Worm (Caenorhabditis elegans) whole organism, young adult: ENCODE measurements around the gene Y46G5A.20.

Source experiments
- B0019.2 ChIP-seq: fragments of 200-800 bp; sonication (Bioruptor generic); conservative IDR thresholded peaks from 2 replicates; pipeline ENCODE4 v1.3.6; 2022; ENCODE audit warnings: missing genetic modification reagents, missing genetic modification characterization, missing compliant biosample characterization
- B0336.3 ChIP-seq: fragments of 200-800 bp; sonication (Bioruptor generic); IDR thresholded peaks from 2 replicates; pipeline ENCODE4 v1.3.6; 2022; ENCODE audit warnings: missing genetic modification characterization, missing compliant biosample characterization
- F10E7.11 ChIP-seq: sonication (generic microtip); optimal IDR thresholded peaks from 2 replicates; lab custom pipeline; 2017; ENCODE audit warnings: mild to moderate bottlenecking, missing genetic modification characterization, moderate library complexity, missing compliant biosample characterization
- K12H6.12 ChIP-seq: fragments of 200-800 bp; sonication (Bioruptor generic); optimal IDR thresholded peaks from 2 replicates; lab custom pipeline; 2018; ENCODE audit warnings: mild to moderate bottlenecking, missing genetic modification characterization, missing compliant biosample characterization
- Y95B8A.8 ChIP-seq: fragments of 200-800 bp; sonication (Bioruptor generic); IDR thresholded peaks from 2 replicates; pipeline ENCODE4 v1.3.6; 2022; ENCODE audit warnings: missing genetic modification reagents, missing genetic modification characterization, missing compliant biosample characterization
- akir-1 ChIP-seq: fragments of 200-800 bp; sonication (Bioruptor generic); optimal IDR thresholded peaks from 2 replicates; lab custom pipeline; 2018; ENCODE audit warnings: mild to moderate bottlenecking, missing genetic modification characterization, moderate library complexity, missing compliant biosample characterization
- atf-7 ChIP-seq: sonication (generic microtip); optimal IDR thresholded peaks from 2 replicates; lab custom pipeline; 2017; ENCODE audit warnings: mild to moderate bottlenecking, missing genetic modification characterization, missing compliant biosample characterization
- attf-3 ChIP-seq: fragments of 200-800 bp; sonication (Bioruptor generic); conservative IDR thresholded peaks from 2 replicates; pipeline ENCODE4 v1.3.6; 2022; ENCODE audit warnings: missing genetic modification reagents, missing genetic modification characterization, missing compliant biosample characterization
- attf-5 ChIP-seq: fragments of 200-800 bp; sonication (Bioruptor generic); optimal IDR thresholded peaks from 2 replicates; lab custom pipeline; 2018; ENCODE audit warnings: mild to moderate bottlenecking, missing genetic modification characterization, missing compliant biosample characterization
- cebp-1 ChIP-seq, 2 experiments: fragments of 200-800 bp in 1 of 2; sonication (Bioruptor generic) in 1 of 2; sonication (generic microtip) in 1 of 2; IDR thresholded peaks in 1 of 2; optimal IDR thresholded peaks in 1 of 2; 2 replicates each; pipeline versions ENCODE4 v1.3.6 to Lab custom; 2017 to 2022; ENCODE audit warnings: missing compliant biosample characterization in 2 of 2, missing genetic modification characterization in 2 of 2, mild to moderate bottlenecking in 1 of 2, missing genetic modification reagents in 1 of 2, moderate library complexity in 1 of 2
- cebp-2 ChIP-seq: fragments of 200-800 bp; sonication (Bioruptor generic); IDR thresholded peaks from 2 replicates; pipeline ENCODE4 v1.3.6; 2022; ENCODE audit warnings: missing genetic modification characterization, missing compliant biosample characterization
- ceh-100 ChIP-seq: fragments of 200-800 bp; sonication (Bioruptor generic); IDR thresholded peaks from 2 replicates; pipeline ENCODE4 v1.3.6; 2022; ENCODE audit warnings: missing genetic modification reagents, missing genetic modification characterization, missing compliant biosample characterization
- egrh-3 ChIP-seq: fragments of 200-800 bp; sonication (Bioruptor generic); IDR thresholded peaks from 2 replicates; pipeline ENCODE4 v1.3.6; 2022; ENCODE audit warnings: missing genetic modification reagents, missing genetic modification characterization, missing compliant biosample characterization
- ets-4 ChIP-seq: fragments of 200-800 bp; sonication (Bioruptor generic); optimal IDR thresholded peaks from 2 replicates; lab custom pipeline; 2018; ENCODE audit warnings: mild to moderate bottlenecking, missing genetic modification characterization, missing compliant biosample characterization
- gei-17 ChIP-seq: fragments of 200-800 bp; sonication (Bioruptor generic); optimal IDR thresholded peaks from 2 replicates; lab custom pipeline; 2018; ENCODE audit warnings: mild to moderate bottlenecking, missing genetic modification characterization, missing compliant biosample characterization
- him-1 ChIP-seq: sonication (generic microtip); optimal IDR thresholded peaks from 2 replicates; lab custom pipeline; 2016; ENCODE audit warnings: missing genotype, missing genetic modification reagents, missing genetic modification characterization, missing compliant biosample characterization
- hmg-1.2 ChIP-seq: fragments of 200-800 bp; sonication (Bioruptor generic); IDR thresholded peaks from 2 replicates; pipeline ENCODE4 v1.3.6; 2022; ENCODE audit warnings: missing genetic modification reagents, missing genetic modification characterization, missing compliant biosample characterization
- lin-35 ChIP-seq, 3 experiments: fragments of 150-350 bp in 2 of 3; sonication (generic microtip) in 1 of 3; optimal IDR thresholded peaks; 2 replicates each; lab custom pipeline; 2014 to 2018; ENCODE audit warnings: missing biosample characterization in 3 of 3, missing genetic modification characterization in 3 of 3, missing genetic modification reagents in 3 of 3
- lin-54 ChIP-seq: fragments of 200-800 bp; sonication (Bioruptor generic); optimal IDR thresholded peaks from 2 replicates; lab custom pipeline; 2018; ENCODE audit warnings: mild to moderate bottlenecking, missing genetic modification characterization, missing compliant biosample characterization
- lsl-1 ChIP-seq: fragments of 200-800 bp; sonication (Bioruptor generic); optimal IDR thresholded peaks from 2 replicates; lab custom pipeline; 2018; ENCODE audit warnings: mild to moderate bottlenecking, missing genetic modification characterization, moderate library complexity, missing compliant biosample characterization
- madf-8 ChIP-seq: fragments of 200-800 bp; sonication (Bioruptor generic); conservative IDR thresholded peaks from 2 replicates; pipeline ENCODE4 v1.3.6; 2022; ENCODE audit warnings: missing genetic modification reagents, missing genetic modification characterization, missing compliant biosample characterization
- mcd-1 ChIP-seq: fragments of 200-800 bp; sonication (Bioruptor generic); IDR thresholded peaks from 2 replicates; pipeline ENCODE4 v1.3.6; 2022; ENCODE audit warnings: missing genetic modification reagents, missing genetic modification characterization, missing compliant biosample characterization
- nfya-2 ChIP-seq: fragments of 200-800 bp; sonication (Bioruptor generic); IDR thresholded peaks from 2 replicates; pipeline ENCODE4 v1.3.6; 2022; ENCODE audit warnings: missing genetic modification reagents, missing genetic modification characterization, missing compliant biosample characterization
- nfyb-1 ChIP-seq: fragments of 200-800 bp; sonication (Bioruptor generic); IDR thresholded peaks from 2 replicates; pipeline ENCODE4 v1.3.6; 2022; ENCODE audit warnings: missing genetic modification reagents, missing genetic modification characterization, missing compliant biosample characterization
- nhr-80 ChIP-seq: sonication (generic microtip); optimal IDR thresholded peaks from 2 replicates; lab custom pipeline; 2016; ENCODE audit warnings: missing genetic modification characterization, missing compliant biosample characterization
- rcor-1 ChIP-seq: fragments of 200-800 bp; sonication (Bioruptor generic); IDR thresholded peaks from 2 replicates; pipeline ENCODE4 v1.3.6; 2022; ENCODE audit warnings: missing genetic modification reagents, missing genetic modification characterization, missing compliant biosample characterization
- repo-1 ChIP-seq: sonication (generic microtip); optimal IDR thresholded peaks from 2 replicates; lab custom pipeline; 2017; ENCODE audit warnings: mild to moderate bottlenecking, missing genetic modification characterization, missing compliant biosample characterization
- sea-2 ChIP-seq: fragments of 200-800 bp; sonication (Bioruptor generic); IDR thresholded peaks from 2 replicates; pipeline ENCODE4 v1.3.6; 2022; ENCODE audit warnings: missing genetic modification characterization, missing compliant biosample characterization
- snpc-1.3 ChIP-seq: sonication (generic microtip); optimal IDR thresholded peaks from 2 replicates; lab custom pipeline; 2017; ENCODE audit warnings: missing genetic modification characterization, mild to moderate bottlenecking, missing compliant biosample characterization, antibody characterized with exemption, moderate library complexity, missing genotype, missing genetic modification reagents; ENCODE audit not compliant: insufficient read depth
- snpc-4 ChIP-seq, 5 experiments: fragments of 150-350 bp in 1 of 5; sonication (generic microtip) in 4 of 5; optimal IDR thresholded peaks; 2 replicates each; lab custom pipeline; 2014 to 2018; ENCODE audit warnings: missing genetic modification characterization in 5 of 5, missing biosample characterization in 3 of 5, antibody characterized with exemption in 2 of 5, mild to moderate bottlenecking in 2 of 5, missing compliant biosample characterization in 2 of 5, missing genotype in 2 of 5, moderate library complexity in 2 of 5, missing genetic modification reagents in 1 of 5
- tbp1 ChIP-seq: fragments of 200-800 bp; sonication (Bioruptor generic); optimal IDR thresholded peaks from 2 replicates; lab custom pipeline; 2018; ENCODE audit warnings: mild to moderate bottlenecking, missing genetic modification characterization, missing compliant biosample characterization
- unc-62 ChIP-seq: fragments of 150-350 bp; optimal IDR thresholded peaks from 2 replicates; lab custom pipeline; 2014; ENCODE audit warnings: missing biosample characterization, missing genetic modification reagents, missing genetic modification characterization
- zfh-2 ChIP-seq: fragments of 200-800 bp; sonication (Bioruptor generic); conservative IDR thresholded peaks from 2 replicates; pipeline ENCODE4 v1.3.6; 2022; ENCODE audit warnings: missing genetic modification reagents, missing genetic modification characterization, missing compliant biosample characterization
- zim-3 ChIP-seq: sonication (generic microtip); optimal IDR thresholded peaks from 2 replicates; lab custom pipeline; 2017; ENCODE audit warnings: mild to moderate bottlenecking, missing genetic modification characterization, moderate library complexity, missing compliant biosample characterization

The Y46G5A.20 gene

ce11 chrII:12799927-12800522 lies 10.8 kb upstream of the Y46G5A.20 start (continued):
- peak; percentile 91 for TF ChIP-seq madf-8
- TF ChIP-seq, all 124 proteins: peak for 39

ce11 chrII:12805161-12805560 lies 5.6 kb upstream of the Y46G5A.20 start, which contains the start of the genes Y46G5A.18 and Y46G5A.47:
TSS of gene Y46G5A.18 (minus strand) at chrII:12805261.
TSS of gene Y46G5A.47 (minus strand) at chrII:12805306.
- no peak for TF ChIP-seq mcd-1 (GFP tag; lab: Robert Waterston, UW)
- TF ChIP-seq, all 124 proteins: peak for 0

- TF ChIP-seq repo-1 (tag; lab: Kevin White, UChicago) (no peak), zim-3 (tag; lab: Kevin White, UChicago) (no peak), Y95B8A.8 (no peak), lin-35 (GFP tag; optimal IDR thresholded peaks at IDR 0.05; lab: Kevin White, UChicago) (peak in 1 of 3 experiments; percentile 54), B0336.3 (GFP tag; lab: Robert Waterston, UW) (no peak), attf-5 (GFP tag; lab: Kevin White, UChicago) (peak; percentile 40), egrh-3 (GFP tag; lab: Robert Waterston, UW) (no peak), ets-4 (GFP tag; lab: Kevin White, UChicago) (no peak), lsl-1 (GFP tag; lab: Kevin White, UChicago) (peak; percentile 17), unc-62 (GFP tag; lab: Kevin White, UChicago) (no peak), lin-54 (GFP tag; lab: Kevin White, UChicago) (peak; percentile 14), sea-2 (GFP tag; lab: Robert Waterston, UW) (no peak), nfya-2 (no peak), zfh-2 (GFP tag; lab: Robert Waterston, UW) (peak; percentile 92), nhr-80 (tag; lab: Kevin White, UChicago) (no peak), nfyb-1 (GFP tag; lab: Robert Waterston, UW) (0 out of 2 replicates have a peak, but pooled peaks have one; percentile 28), cebp-1 (GFP tag; IDR thresholded peaks at IDR 0.05; lab: Robert Waterston, UW) (no peak), cebp-1 (tag; optimal IDR thresholded peaks at IDR 0.05; lab: Kevin White, UChicago) (peak; percentile 55), gei-17 (no peak), hmg-1.2 (GFP tag; lab: Robert Waterston, UW) (peak; percentile 85), him-1 (tag; lab: Kevin White, UChicago) (no peak), cebp-2 (GFP tag; lab: Robert Waterston, UW) (no peak), attf-3 (no peak), ceh-100 (GFP tag; lab: Robert Waterston, UW) (no peak), snpc-4 (GFP tag; optimal IDR thresholded peaks at IDR 0.05; lab: Kevin White, UChicago) (no peak), snpc-4 (tag; optimal IDR thresholded peaks at IDR 0.05; lab: Kevin White, UChicago) (peak in 1 of 4 experiments; percentile 40), akir-1 (no peak), snpc-1.3 (no peak), B0019.2 (GFP tag; lab: Robert Waterston, UW) (no peak), atf-7 (tag; lab: Kevin White, UChicago) (peak; percentile 17), tbp1 (peak; percentile 3), K12H6.12 (tag; lab: Kevin White, UChicago) (peak; percentile 28), F10E7.11 (tag; lab: Kevin White, UChicago) (no peak), rcor-1 (peak; percentile 16; the same call in 1 of the 2 replicates), mcd-1 (GFP tag; lab: Robert Waterston, UW) (peak; percentile 57)
Observed at ce11 chrII:12805765-12806384, 4.9 kb upstream of the Y46G5A.20 start.
